Fruit fly (Drosophila melanogaster): ENCODE results near the gene CG5191.

The CG5191 gene

dm6 chr3R:20595145-20595812 is 34.6 kb downstream of the CG5191 start:
- TF ChIP-seq CG8478 (optimal IDR thresholded peaks at IDR 0.05): no peak
- no peak for TF ChIP-seq CTCF (optimal IDR thresholded peaks at IDR 0.05)

dm6 chr3R:20595901-20596300 is 35.2 kb downstream of the CG5191 start:
- no peak for TF ChIP-seq CG8478 (optimal IDR thresholded peaks at IDR 0.05)
- TF ChIP-seq CTCF (optimal IDR thresholded peaks at IDR 0.05): no peak

dm6 chr3R:20596337-20596962 is 35.8 kb downstream of the CG5191 start:
- TF ChIP-seq CTCF (optimal IDR thresholded peaks at IDR 0.05): no peak
- TF ChIP-seq CG8478 (optimal IDR thresholded peaks at IDR 0.05): no peak

DNA sequence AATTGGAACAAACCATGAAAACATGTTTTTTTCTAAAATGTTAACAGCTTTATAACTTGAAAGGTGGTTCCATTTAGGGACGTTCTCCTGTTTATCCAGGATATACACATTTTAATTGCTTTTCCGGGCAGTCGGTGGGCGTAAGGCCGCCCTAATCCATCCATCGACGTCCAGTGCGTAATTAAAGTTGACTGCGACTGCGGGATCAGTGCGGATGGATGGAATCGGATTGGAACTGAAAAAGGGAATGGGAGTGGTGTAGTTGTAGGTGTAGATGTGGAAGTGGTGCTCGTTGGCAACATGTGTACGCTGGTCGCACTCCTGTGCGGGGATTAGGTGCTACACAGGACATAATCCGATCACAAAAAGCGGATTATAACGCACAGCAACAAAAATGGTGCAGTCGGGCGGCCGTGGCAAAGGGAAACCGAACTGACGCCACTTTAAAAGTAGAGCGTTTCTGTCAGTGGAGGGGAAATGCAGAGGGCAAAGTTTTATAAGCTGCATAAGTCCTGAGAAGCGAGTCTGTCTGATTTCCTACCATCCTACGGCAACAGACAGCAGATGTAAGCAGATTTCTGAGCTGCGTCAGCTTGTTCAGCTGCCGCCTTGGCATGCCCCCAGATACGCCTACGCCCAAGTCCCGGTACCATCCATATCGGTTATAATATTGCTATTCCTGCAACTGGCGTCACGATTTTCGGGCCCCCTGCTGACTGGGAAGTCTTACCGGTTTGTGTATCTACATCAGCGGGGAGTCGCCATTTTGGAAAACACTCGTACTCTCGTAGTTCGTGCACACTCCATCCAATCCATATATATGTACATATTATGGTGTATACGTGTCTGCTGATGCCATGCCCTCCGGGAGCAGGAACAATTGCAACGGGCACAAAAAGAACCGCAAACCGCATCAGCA is 37.0 kb downstream of the CG5191 start:
- TF ChIP-seq CTCF (optimal IDR thresholded peaks at IDR 0.05) (no peak), CG8478 (optimal IDR thresholded peaks at IDR 0.05) (no peak)

DNA sequence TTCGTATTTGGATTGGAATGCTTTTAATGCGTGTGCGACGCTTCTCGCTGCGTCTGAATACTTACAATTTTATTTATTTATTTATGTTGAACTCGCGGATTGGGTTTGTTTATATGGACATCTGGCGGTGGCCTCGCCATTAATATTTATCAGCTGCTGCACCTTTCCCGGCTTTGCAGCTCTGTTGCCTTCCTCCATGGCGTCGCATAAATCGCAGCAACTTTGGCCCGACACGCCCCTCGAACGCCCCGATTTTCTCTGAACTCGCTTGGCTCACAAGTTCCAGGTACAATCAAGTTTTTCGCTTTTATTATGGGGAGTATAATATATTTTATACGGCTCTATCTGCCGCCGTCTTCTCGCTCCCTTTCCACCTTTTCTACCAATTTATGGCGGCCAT is 39.4 kb downstream of the CG5191 start:
- TF ChIP-seq CG8478 (optimal IDR thresholded peaks at IDR 0.05) (no peak), CTCF (optimal IDR thresholded peaks at IDR 0.05) (no peak)

- TF ChIP-seq CTCF (optimal IDR thresholded peaks at IDR 0.05) (no peak), CG8478 (optimal IDR thresholded peaks at IDR 0.05) (no peak)
These were observed 41.9 kb downstream of the CG5191 start for dm6 chr3R:20602599-20602998.

- no peak for TF ChIP-seq CTCF (optimal IDR thresholded peaks at IDR 0.05)
- no peak for TF ChIP-seq CG8478 (optimal IDR thresholded peaks at IDR 0.05)
These were observed 43.4 kb downstream of the CG5191 start for dm6 chr3R:20604078-20604477.

dm6 chr3R:20605078-20605477 is 44.4 kb downstream of the CG5191 start:
- TF ChIP-seq CG8478 (optimal IDR thresholded peaks at IDR 0.05) (no peak), CTCF (optimal IDR thresholded peaks at IDR 0.05) (no peak)

- TF ChIP-seq CTCF (optimal IDR thresholded peaks at IDR 0.05): no peak
- TF ChIP-seq CG8478 (optimal IDR thresholded peaks at IDR 0.05): no peak
These were observed 45.0 kb downstream of the CG5191 start for dm6 chr3R:20605562-20606155.

dm6 chr3R:20608199-20608598 is 47.5 kb downstream of the CG5191 start:
- no peak for TF ChIP-seq CG8478 (optimal IDR thresholded peaks at IDR 0.05)
- TF ChIP-seq CTCF (optimal IDR thresholded peaks at IDR 0.05): no peak

DNA sequence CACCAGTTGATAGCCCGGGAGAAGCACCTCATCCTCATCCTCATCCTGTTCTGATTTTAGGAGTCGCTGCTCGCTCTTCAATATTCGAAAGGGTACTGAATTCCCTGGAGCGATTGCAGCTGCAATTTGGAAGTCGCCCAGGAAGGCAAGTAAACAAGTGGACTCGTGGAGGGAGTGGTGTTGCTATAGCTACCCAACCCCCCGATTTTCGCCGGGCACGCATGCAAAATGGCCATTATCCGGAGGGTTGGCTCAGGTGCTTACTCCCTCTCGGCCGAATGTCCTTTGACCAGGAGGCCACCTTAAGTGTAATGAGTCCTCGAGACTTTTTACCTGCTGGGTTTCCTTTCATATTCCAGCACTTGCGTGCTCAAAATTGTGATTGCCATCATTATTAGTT is 56.1 kb downstream of the CG5191 start, which contains the start of gene CG15923:
Gene CG15923, minus strand, starts transcription at position 101 of the 400 bp plus-strand sequence.
- TF ChIP-seq CTCF (optimal IDR thresholded peaks at IDR 0.05) (no peak), CG8478 (optimal IDR thresholded peaks at IDR 0.05) (no peak)

- TF ChIP-seq CTCF (optimal IDR thresholded peaks at IDR 0.05) (no peak), CG8478 (optimal IDR thresholded peaks at IDR 0.05) (no peak)
These were observed 56.9 kb downstream of the CG5191 start, which contains the start of gene CG5466 for dm6 chr3R:20617583-20617982. Gene CG5466 (plus strand): TSS chr3R:20617883.

- no peak for TF ChIP-seq CTCF (optimal IDR thresholded peaks at IDR 0.05)
- TF ChIP-seq CG8478 (optimal IDR thresholded peaks at IDR 0.05): no peak
These were observed 58.3 kb downstream of the CG5191 start for dm6 chr3R:20618947-20619346.

DNA sequence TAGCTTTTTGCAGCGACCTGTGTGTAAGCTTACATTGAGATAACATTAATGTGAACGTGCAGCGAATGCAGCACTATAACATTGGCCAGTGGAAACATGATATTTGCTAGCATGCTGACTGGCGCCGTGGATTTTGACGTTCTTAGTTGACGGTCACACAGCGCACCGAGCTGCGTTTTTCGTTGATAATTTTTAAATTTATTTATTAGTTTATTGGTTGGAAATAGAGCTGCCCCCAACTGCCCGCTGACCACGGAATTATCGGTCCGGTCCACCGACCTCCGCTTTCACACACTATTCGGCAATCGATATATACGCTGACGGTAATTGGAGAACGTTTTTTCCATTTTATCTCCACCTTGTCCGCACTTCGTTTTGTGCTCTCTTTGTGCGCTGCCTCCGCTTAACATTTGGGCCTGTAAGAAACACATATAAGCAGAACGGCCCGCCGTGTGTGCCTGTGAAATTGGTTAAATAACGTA is 61.2 kb downstream of the CG5191 start, which contains the start of gene H:
Gene H, plus strand, starts transcription at position 134 of the 482 bp plus-strand sequence.
- no peak for TF ChIP-seq CG8478 (optimal IDR thresholded peaks at IDR 0.05)
- peak in 1 of 2 experiments; percentile 39 for TF ChIP-seq CTCF (optimal IDR thresholded peaks at IDR 0.05)

Measured in S2 (cell line).